Worm (Caenorhabditis elegans): Measurements from ENCODE around the gene lgc-37.

lgc-37 gene

DNA sequence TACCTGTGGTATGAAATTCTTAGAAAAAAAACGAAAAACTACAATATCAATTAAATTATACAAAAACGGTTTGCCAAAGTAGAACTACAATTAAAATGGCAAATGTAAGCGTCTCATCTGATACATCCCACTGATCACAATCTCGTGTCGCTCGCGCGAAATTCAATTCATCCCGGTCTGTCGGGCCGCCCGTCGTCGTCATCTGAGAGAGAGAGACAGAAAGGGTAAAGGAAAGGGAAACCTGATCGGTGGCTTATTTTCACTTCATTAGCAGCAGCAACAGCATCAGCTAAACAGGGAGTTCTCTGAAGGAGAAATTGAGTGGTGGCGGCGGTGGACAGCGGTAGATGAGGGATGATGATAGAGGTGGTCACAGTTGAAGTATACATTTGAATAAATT lies 15.6 kb downstream of the lgc-37 start:
- TF ChIP-seq unc-62 (GFP tag; optimal IDR thresholded peaks at IDR 0.05), result no peak

ce11 chrIII:12806712-12807111 lies 21.8 kb downstream of the lgc-37 start, which contains the start of gene BE10.5:
Gene BE10.5, minus strand, starts transcription at chrIII:12806812.
- TF ChIP-seq unc-62 (GFP tag; optimal IDR thresholded peaks at IDR 0.05), result no peak

DNA sequence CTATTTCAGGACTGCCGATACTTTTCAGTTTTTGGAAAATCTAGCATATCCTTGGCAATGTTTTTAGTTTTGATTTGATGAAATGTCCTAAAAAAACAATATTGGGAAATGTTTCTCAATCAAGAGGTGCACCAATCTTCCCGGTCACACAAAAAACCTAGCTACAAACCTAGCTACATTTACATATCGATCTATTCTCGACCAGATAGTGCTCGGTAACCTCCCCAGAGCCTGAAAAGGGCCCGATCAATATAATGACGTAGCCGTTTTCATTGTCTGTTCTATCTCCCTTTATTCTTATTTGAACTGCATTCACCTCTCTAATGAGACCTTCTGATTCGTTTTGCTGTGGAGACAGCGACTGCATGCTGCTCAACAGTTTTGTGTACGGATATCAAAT lies 22.8 kb downstream of the lgc-37 start, which contains the start of gene BE10.3:
TSS of gene BE10.3 (plus strand) at position 301 of the 400 bp plus-strand sequence.
- no peak for TF ChIP-seq unc-62 (GFP tag; optimal IDR thresholded peaks at IDR 0.05)

DNA sequence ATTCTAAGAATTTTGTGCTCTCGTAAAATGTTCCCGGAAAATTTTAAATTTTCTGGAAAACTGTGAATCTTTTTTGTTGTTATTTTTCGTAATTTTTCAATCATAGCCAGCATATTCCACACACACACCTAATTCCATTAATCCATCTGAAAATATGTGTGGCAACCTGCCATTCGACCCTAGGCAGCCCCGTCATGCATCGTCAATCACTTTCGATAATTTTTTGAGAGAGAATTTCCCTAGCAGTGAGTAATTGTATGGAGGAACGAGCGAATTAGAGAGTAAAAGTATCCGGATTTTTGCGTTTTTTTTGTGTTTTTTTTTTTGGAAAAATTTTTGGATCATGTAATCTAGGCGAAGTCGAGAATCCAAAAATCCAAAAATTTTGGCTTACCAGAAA lies 28.2 kb downstream of the lgc-37 start, which contains the start of gene BE10.4:
TSS of gene BE10.4 (plus strand) at position 301 of the 400 bp plus-strand sequence.
- no peak for TF ChIP-seq unc-62 (GFP tag; optimal IDR thresholded peaks at IDR 0.05)

ce11 chrIII:12818050-12818738 lies 33.2 kb downstream of the lgc-37 start, which contains the start of gene arx-5:
Gene arx-5, minus strand, starts transcription at chrIII:12818100.
- no peak for TF ChIP-seq unc-62 (GFP tag; optimal IDR thresholded peaks at IDR 0.05)

DNA sequence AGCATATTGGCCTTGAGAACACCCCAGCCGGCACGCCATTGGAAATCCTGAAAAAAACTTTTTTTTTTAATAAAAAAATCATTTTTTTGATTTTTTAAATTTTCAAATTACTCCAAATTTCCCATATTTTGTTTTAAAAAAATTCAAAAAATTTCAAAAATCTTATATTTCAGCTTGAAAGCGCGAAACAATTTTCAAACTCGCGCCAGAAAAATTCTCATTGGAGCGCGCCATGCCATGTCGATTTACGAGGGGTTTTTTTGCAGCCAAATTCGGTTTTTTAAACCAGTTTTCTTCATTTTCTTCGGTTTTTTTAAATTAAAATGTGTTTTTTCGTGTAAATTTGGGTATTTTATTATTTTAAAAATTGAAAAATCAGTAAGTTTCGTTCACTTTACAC lies 34.2 kb downstream of the lgc-37 start:
- TF ChIP-seq unc-62 (GFP tag; optimal IDR thresholded peaks at IDR 0.05), result no peak

- TF ChIP-seq unc-62 (GFP tag; optimal IDR thresholded peaks at IDR 0.05), result no peak
Measured at ce11 chrIII:12819909-12820308, 35.0 kb downstream of the lgc-37 start, which contains the start of the genes Y37D8A.2 and Y37D8A.25. Gene Y37D8A.2, plus strand, starts transcription at chrIII:12820193. Gene Y37D8A.25, minus strand, starts transcription at chrIII:12820253.

DNA sequence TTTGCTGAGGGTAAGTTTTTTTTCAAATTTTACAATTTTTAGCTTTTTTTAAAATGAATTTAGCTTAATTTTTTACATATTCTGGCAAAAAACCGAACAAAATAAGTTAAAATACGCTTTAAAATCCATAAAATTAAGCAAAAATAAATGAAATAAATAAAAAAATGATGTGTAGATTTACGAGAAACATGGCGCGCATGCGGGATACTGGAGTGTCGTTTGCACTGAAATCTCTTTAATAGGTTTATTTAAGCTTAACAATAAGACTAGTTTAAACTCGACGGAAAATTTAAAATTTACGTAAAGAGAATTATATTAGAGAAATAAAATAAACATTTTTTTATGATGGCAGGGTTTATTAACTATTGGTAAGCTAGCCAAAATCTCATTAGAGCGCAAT lies 36.4 kb downstream of the lgc-37 start:
- no peak for TF ChIP-seq unc-62 (GFP tag; optimal IDR thresholded peaks at IDR 0.05)

- TF ChIP-seq unc-62 (GFP tag; optimal IDR thresholded peaks at IDR 0.05), result no peak
Measured at ce11 chrIII:12822608-12823261, 37.8 kb downstream of the lgc-37 start.

DNA sequence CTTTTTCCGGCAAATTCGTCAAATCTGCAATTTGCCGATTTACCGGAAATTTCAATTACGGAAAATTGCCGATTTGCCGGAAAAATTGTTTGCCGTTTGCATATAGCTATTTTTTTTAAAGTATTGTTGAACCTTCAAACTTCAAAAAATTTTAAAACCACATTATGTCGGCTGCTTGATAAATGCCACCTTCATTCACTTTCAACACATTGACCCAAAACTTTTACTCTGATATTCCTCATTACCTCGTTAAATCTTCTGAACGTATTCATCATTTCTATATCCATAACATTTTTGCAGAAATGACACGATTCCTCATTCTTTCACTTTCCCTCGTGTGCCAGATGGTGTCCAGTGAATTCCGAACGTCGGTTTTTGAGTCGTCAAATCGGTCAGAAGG lies 44.1 kb downstream of the lgc-37 start, which contains the start of gene Y37D8A.3:
TSS of gene Y37D8A.3 (plus strand) at position 301 of the 400 bp plus-strand sequence.
- no peak for TF ChIP-seq unc-62 (GFP tag; optimal IDR thresholded peaks at IDR 0.05)

ce11 chrIII:12831696-12832095 lies 46.7 kb downstream of the lgc-37 start:
- no peak for TF ChIP-seq unc-62 (GFP tag; optimal IDR thresholded peaks at IDR 0.05)

- no peak for TF ChIP-seq unc-62 (GFP tag; optimal IDR thresholded peaks at IDR 0.05)
Measured at ce11 chrIII:12833079-12833478, 48.1 kb downstream of the lgc-37 start.

ce11 chrIII:12836742-12837285 lies 51.9 kb downstream of the lgc-37 start:
- TF ChIP-seq unc-62 (GFP tag; optimal IDR thresholded peaks at IDR 0.05), result no peak

- no peak for TF ChIP-seq unc-62 (GFP tag; optimal IDR thresholded peaks at IDR 0.05)
Measured at ce11 chrIII:12838299-12838698, 53.3 kb downstream of the lgc-37 start.

DNA sequence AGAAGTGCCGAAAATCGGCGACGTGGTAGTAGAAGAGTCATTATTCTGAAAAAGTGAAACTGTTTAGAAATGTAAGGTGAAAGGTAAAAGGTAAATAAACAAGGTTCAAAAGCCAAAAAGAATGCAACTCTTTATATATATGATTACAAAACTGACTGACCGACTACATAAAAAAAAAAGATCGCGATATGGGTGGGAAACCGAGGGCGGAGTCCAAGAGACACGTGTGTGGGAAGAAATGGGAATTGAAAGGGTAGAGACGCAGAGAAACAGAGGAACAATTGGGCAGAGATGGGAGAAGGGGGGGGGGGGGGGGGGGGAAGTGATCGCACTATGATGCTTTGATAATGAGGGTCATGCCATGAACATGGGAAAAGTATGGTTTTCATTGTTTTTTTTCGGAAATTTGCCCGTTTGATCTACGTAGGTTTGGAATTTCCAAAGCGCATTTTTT lies 54.0 kb downstream of the lgc-37 start, which contains the start of gene Y37D8A.4:
TSS of gene Y37D8A.4 (minus strand) at position 51 of the 454 bp plus-strand sequence.
- TF ChIP-seq unc-62 (GFP tag; optimal IDR thresholded peaks at IDR 0.05), result no peak

- TF ChIP-seq unc-62 (GFP tag; optimal IDR thresholded peaks at IDR 0.05), result no peak
Measured at ce11 chrIII:12840204-12840603, 55.2 kb downstream of the lgc-37 start.
